Fruit fly (Drosophila melanogaster) Kc167 (cell line): ENCODE measurements around the gene CG15403.

Source experiments
- Sin3A ChIP-seq: fragments of >200 bp; optimal IDR thresholded peaks from 2 replicates; lab custom pipeline; 2018; ENCODE audit warnings: missing external identifiers
- ttk ChIP-seq: sonication (Bioruptor generic); optimal IDR thresholded peaks from 2 replicates; lab custom pipeline; 2017; ENCODE audit warnings: missing external identifiers

dm6 chr2L:3088238-3088874, 40.1 kb upstream of the CG15403 start:
- TF ChIP-seq ttk (no peak), Sin3A (lab: Kevin White, UChicago) (no peak)
